Worm (Caenorhabditis elegans): ENCODE data around the gene sru-42.

DNA sequence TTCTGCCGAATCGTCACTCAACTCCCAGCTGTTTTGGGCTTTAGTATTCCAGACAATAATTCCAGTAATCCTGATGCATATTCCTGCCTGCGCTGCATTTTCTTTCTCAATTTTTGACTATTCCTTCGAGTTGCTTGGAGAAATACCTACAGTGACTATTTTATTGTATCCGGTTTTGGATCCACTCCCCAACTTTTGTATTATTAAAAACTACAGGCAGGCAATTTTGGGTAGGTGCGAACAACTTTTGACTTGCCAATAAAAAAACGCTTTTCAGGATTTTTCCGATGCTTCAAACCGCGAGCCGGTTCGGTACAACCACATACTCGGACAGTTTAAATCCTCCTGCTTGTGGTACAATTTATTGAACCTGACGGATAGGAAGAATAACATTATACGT is 35.7 kb upstream of the sru-42 start:
- TF ChIP-seq nhr-77 (tag; optimal IDR thresholded peaks at IDR 0.05) = no peak
- no peak for TF ChIP-seq ceh-82 (tag; optimal IDR thresholded peaks at IDR 0.05)
- TF ChIP-seq rnt-1 (tag; optimal IDR thresholded peaks at IDR 0.05) = no peak
- no peak for TF ChIP-seq ceh-8 (GFP tag; optimal IDR thresholded peaks at IDR 0.05)
- no peak for TF ChIP-seq fkh-4 (tag; optimal IDR thresholded peaks at IDR 0.05; ENCODE audit: borderline replicate concordance)

All from whole organism, L1 larva.